Fruit fly (Drosophila melanogaster): Measurements from ENCODE around the gene CG6415.

DNA sequence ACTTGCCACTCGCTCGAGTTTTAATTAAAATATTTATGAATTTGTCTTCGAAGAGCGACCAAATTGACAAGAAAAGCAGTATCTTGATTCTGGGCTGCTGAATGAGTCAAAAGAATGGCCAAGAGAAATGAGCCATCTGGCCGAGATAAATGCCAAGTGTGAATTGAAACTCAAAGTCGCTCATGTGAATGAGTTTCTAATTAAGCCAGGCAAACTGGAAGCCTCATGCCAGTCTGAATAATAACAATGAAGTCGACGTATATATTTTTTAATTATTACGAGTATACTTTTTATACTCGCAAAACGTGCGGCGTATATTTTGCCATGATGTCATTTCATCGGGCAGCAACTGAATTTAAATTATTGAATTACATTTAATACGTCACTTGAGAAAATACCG is 5.9 kb downstream of the CG6415 start, which contains the start of gene Lip2:
- TF ChIP-seq CG8478 (optimal IDR thresholded peaks at IDR 0.05) (no peak), CTCF (optimal IDR thresholded peaks at IDR 0.05) (no peak)
